Fruit fly (Drosophila melanogaster) whole organism, embryonic: Measurements from ENCODE around the gene Dredd.

Source experiments
- Ada2b ChIP-seq: fragments of 200-800 bp; sonication (Bioruptor generic); IDR thresholded peaks from 2 replicates; pipeline ENCODE4 v1.3.6; 2022; ENCODE audit warnings: missing biosample characterization, missing genetic modification characterization
- Adf1 ChIP-seq: fragments of 200-800 bp; sonication (Bioruptor generic); IDR thresholded peaks from 2 replicates; pipeline ENCODE4 v1.3.6; 2022; ENCODE audit warnings: missing biosample characterization, missing genetic modification characterization
- Aef1 ChIP-seq: fragments of 200-800 bp; sonication (Bioruptor generic); IDR thresholded peaks from 3 replicates; pipeline ENCODE4 v1.3.6; 2022; ENCODE audit warnings: missing biosample characterization, missing genetic modification characterization
- CG10431 ChIP-seq: fragments of 200-800 bp; sonication (Bioruptor generic); optimal IDR thresholded peaks from 3 replicates; lab custom pipeline; 2018; ENCODE audit warnings: missing biosample characterization, mild to moderate bottlenecking, missing genetic modification characterization
- CG11093 ChIP-seq: fragments of 200-800 bp; sonication (Bioruptor generic); IDR thresholded peaks from 3 replicates; pipeline ENCODE4 v1.3.6; 2022; ENCODE audit warnings: missing biosample characterization, missing genetic modification characterization
- CG1233 ChIP-seq: fragments of 200-800 bp; sonication (Bioruptor generic); optimal IDR thresholded peaks from 4 replicates; lab custom pipeline; 2018; ENCODE audit warnings: missing biosample characterization, mild to moderate bottlenecking, missing genetic modification characterization
- CG17912 ChIP-seq: fragments of 200-800 bp; sonication (Bioruptor generic); optimal IDR thresholded peaks from 2 replicates; lab custom pipeline; 2018; ENCODE audit warnings: missing biosample characterization, mild to moderate bottlenecking, missing genetic modification characterization
- CG18011 ChIP-seq: fragments of 200-800 bp; sonication (Bioruptor generic); optimal IDR thresholded peaks from 2 replicates; lab custom pipeline; 2017; ENCODE audit warnings: missing biosample characterization, missing genetic modification characterization, mild to moderate bottlenecking, moderate library complexity, missing genotype
- CG18764 ChIP-seq: fragments of 200-800 bp; sonication (Bioruptor generic); optimal IDR thresholded peaks from 3 replicates; lab custom pipeline; 2016; ENCODE audit warnings: missing biosample characterization, missing genetic modification characterization
- CG2116 ChIP-seq: fragments of 200-800 bp; sonication (Bioruptor generic); optimal IDR thresholded peaks from 3 replicates; lab custom pipeline; 2018; ENCODE audit warnings: missing biosample characterization, mild to moderate bottlenecking, missing genetic modification characterization
- CG2199 ChIP-seq: fragments of 200-800 bp; sonication (Bioruptor generic); IDR thresholded peaks from 3 replicates; pipeline ENCODE4 v1.3.6; 2022; ENCODE audit warnings: missing biosample characterization, missing genetic modification characterization
- CG6654 ChIP-seq: fragments of 200-800 bp; sonication (Bioruptor generic); optimal IDR thresholded peaks from 2 replicates; lab custom pipeline; 2017; ENCODE audit warnings: missing biosample characterization, mild to moderate bottlenecking, missing genetic modification characterization
- CG7786 ChIP-seq: fragments of 200-800 bp; sonication (Bioruptor generic); optimal IDR thresholded peaks from 2 replicates; lab custom pipeline; 2016; ENCODE audit warnings: missing biosample characterization, missing genetic modification characterization
- CG7963 ChIP-seq: fragments of 200-800 bp; sonication (Bioruptor generic); IDR thresholded peaks from 3 replicates; pipeline ENCODE4 v1.3.6; 2022; ENCODE audit warnings: missing biosample characterization, missing genetic modification characterization; ENCODE audit not compliant: partially characterized antibody
- CG8478 ChIP-seq: fragments of >200 bp; optimal IDR thresholded peaks from 2 replicates; lab custom pipeline; 2018
- CG9437 ChIP-seq: fragments of 200-800 bp; sonication (Bioruptor generic); optimal IDR thresholded peaks from 2 replicates; lab custom pipeline; 2018; ENCODE audit warnings: missing biosample characterization, mild to moderate bottlenecking, missing genetic modification characterization
- Dbx ChIP-seq: fragments of 200-800 bp; sonication (Bioruptor generic); IDR thresholded peaks from 3 replicates; pipeline ENCODE4 v1.3.6; 2022; ENCODE audit warnings: missing biosample characterization, missing genetic modification characterization
- Dref ChIP-seq: fragments of 200-800 bp; sonication (Bioruptor generic); IDR thresholded peaks from 2 replicates; pipeline ENCODE4 v1.3.6; 2022; ENCODE audit warnings: missing biosample characterization, missing genetic modification characterization
- Ets65A ChIP-seq: fragments of 200-800 bp; sonication (Bioruptor generic); peaks from one replicate; lab custom pipeline; 2016; ENCODE audit warnings: missing biosample characterization, missing genetic modification characterization
- Fer1 ChIP-seq: fragments of 200-800 bp; sonication (Bioruptor generic); optimal IDR thresholded peaks from 2 replicates; lab custom pipeline; 2017; ENCODE audit warnings: missing biosample characterization, mild to moderate bottlenecking, missing genetic modification characterization
- HmgZ ChIP-seq: fragments of 200-800 bp; sonication (Bioruptor generic); optimal IDR thresholded peaks from 2 replicates; lab custom pipeline; 2018; ENCODE audit warnings: missing biosample characterization, mild to moderate bottlenecking, missing genetic modification characterization
- Hr78 ChIP-seq, 2 experiments: fragments of 200-800 bp in 1 of 2; fragments of >200 bp in 1 of 2; sonication (Bioruptor generic) in 1 of 2; optimal IDR thresholded peaks; 2 replicates each; lab custom pipeline; 2017 to 2019; ENCODE audit warnings: missing biosample characterization in 2 of 2, missing genetic modification characterization in 2 of 2, mild to moderate bottlenecking in 1 of 2, moderate library complexity in 1 of 2
- MTF-1 ChIP-seq: fragments of 200-800 bp; sonication (Bioruptor generic); optimal IDR thresholded peaks from 2 replicates; lab custom pipeline; 2018; ENCODE audit warnings: missing biosample characterization, mild to moderate bottlenecking, missing genetic modification characterization, borderline replicate concordance
- Mad ChIP-seq: fragments of 200-800 bp; sonication (Bioruptor generic); optimal IDR thresholded peaks from 2 replicates; lab custom pipeline; 2016; ENCODE audit warnings: missing biosample characterization, missing genetic modification characterization
- Mrtf ChIP-seq: fragments of 200-800 bp; sonication (Bioruptor generic); IDR thresholded peaks from 3 replicates; pipeline ENCODE4 v1.3.6; 2022; ENCODE audit warnings: missing biosample characterization, missing genetic modification characterization
- Neu2 ChIP-seq: fragments of 200-800 bp; sonication (Bioruptor generic); optimal IDR thresholded peaks from 3 replicates; lab custom pipeline; 2016; ENCODE audit warnings: missing biosample characterization, missing genetic modification characterization, borderline replicate concordance
- Ravus ChIP-seq: fragments of 200-800 bp; sonication (Bioruptor generic); IDR thresholded peaks from 2 replicates; pipeline ENCODE4 v1.3.6; 2022; ENCODE audit warnings: missing biosample characterization, missing genetic modification characterization
- Sry-β ChIP-seq: fragments of 200-800 bp; sonication (Bioruptor generic); optimal IDR thresholded peaks from 2 replicates; lab custom pipeline; 2018; ENCODE audit warnings: missing biosample characterization, mild to moderate bottlenecking, missing genetic modification characterization, moderate library complexity
- abd-A ChIP-seq: fragments of 200-800 bp; sonication (Bioruptor generic); optimal IDR thresholded peaks from 3 replicates; lab custom pipeline; 2019; ENCODE audit warnings: missing biosample characterization, mild to moderate bottlenecking, missing genetic modification characterization, moderate library complexity
- bbx ChIP-seq: fragments of 200-800 bp; sonication (Bioruptor generic); IDR thresholded peaks from 2 replicates; pipeline ENCODE4 v1.3.6; 2022; ENCODE audit warnings: missing biosample characterization, missing genetic modification characterization; ENCODE audit not compliant: partially characterized antibody
- chn ChIP-seq: fragments of 200-800 bp; sonication (Bioruptor generic); optimal IDR thresholded peaks from 2 replicates; lab custom pipeline; 2016; ENCODE audit warnings: missing biosample characterization, missing genetic modification characterization
- cwo ChIP-seq: fragments of 200-800 bp; sonication (Bioruptor generic); optimal IDR thresholded peaks from 3 replicates; lab custom pipeline; 2017; ENCODE audit warnings: missing biosample characterization, missing genetic modification characterization, mild to moderate bottlenecking, moderate library complexity, missing genetic modification reagents
- dm ChIP-seq: fragments of 200-800 bp; sonication (Bioruptor generic); optimal IDR thresholded peaks from 3 replicates; lab custom pipeline; 2016; ENCODE audit warnings: missing biosample characterization, missing genetic modification characterization
- fd64A ChIP-seq: fragments of 200-800 bp; sonication (Bioruptor generic); optimal IDR thresholded peaks from 3 replicates; lab custom pipeline; 2018; ENCODE audit warnings: missing biosample characterization, mild to moderate bottlenecking, missing genetic modification characterization
- gce ChIP-seq: fragments of 200-800 bp; sonication (Bioruptor generic); IDR thresholded peaks from 3 replicates; pipeline ENCODE4 v1.3.6; 2022; ENCODE audit warnings: missing biosample characterization, missing genetic modification characterization
- ham ChIP-seq: fragments of 200-800 bp; sonication (Bioruptor generic); IDR thresholded peaks from 2 replicates; pipeline ENCODE4 v1.3.6; 2022; ENCODE audit warnings: missing biosample characterization, missing genetic modification characterization
- hb ChIP-seq: fragments of 200-800 bp; sonication (Bioruptor generic); IDR thresholded peaks from 3 replicates; pipeline ENCODE4 v1.3.6; 2022; ENCODE audit warnings: missing biosample characterization, missing genetic modification characterization; ENCODE audit not compliant: partially characterized antibody
- lola ChIP-seq, 3 experiments: fragments of >200 bp in 2 of 3; fragments of 200-800 bp in 1 of 3; sonication (Bioruptor generic) in 1 of 3; optimal IDR thresholded peaks; 2 replicates each; lab custom pipeline; 2017 to 2019; ENCODE audit warnings: missing biosample characterization in 3 of 3, missing genetic modification characterization in 3 of 3, mild to moderate bottlenecking in 1 of 3, moderate library complexity in 1 of 3
- maf-S ChIP-seq: fragments of 200-800 bp; sonication (Bioruptor generic); optimal IDR thresholded peaks from 2 replicates; lab custom pipeline; 2016; ENCODE audit warnings: missing biosample characterization, missing genetic modification characterization
- p53 ChIP-seq: fragments of 200-800 bp; sonication (Bioruptor generic); optimal IDR thresholded peaks from 2 replicates; lab custom pipeline; 2016; ENCODE audit warnings: missing biosample characterization, missing genetic modification characterization
- pb ChIP-seq: fragments of 200-800 bp; sonication (Bioruptor generic); optimal IDR thresholded peaks from 3 replicates; lab custom pipeline; 2016; ENCODE audit warnings: missing biosample characterization, missing genetic modification characterization
- pnt ChIP-seq: fragments of 200-800 bp; sonication (Bioruptor generic); optimal IDR thresholded peaks from 3 replicates; lab custom pipeline; 2016; ENCODE audit warnings: missing biosample characterization, missing genetic modification characterization
- sim ChIP-seq: fragments of 200-800 bp; sonication (Bioruptor generic); IDR thresholded peaks from 2 replicates; pipeline ENCODE4 v1.3.6; 2022; ENCODE audit warnings: missing biosample characterization, missing genetic modification characterization
- sisA ChIP-seq: fragments of 200-800 bp; sonication (Bioruptor generic); IDR thresholded peaks from 2 replicates; pipeline ENCODE4 v1.3.6; 2022; ENCODE audit warnings: missing biosample characterization, missing genetic modification characterization
- sug ChIP-seq: fragments of 200-800 bp; optimal IDR thresholded peaks from 2 replicates; lab custom pipeline; 2019; ENCODE audit warnings: missing biosample characterization, mild to moderate bottlenecking, missing genetic modification characterization, moderate library complexity
- tin ChIP-seq: fragments of 200-800 bp; sonication (Bioruptor generic); optimal IDR thresholded peaks from 3 replicates; lab custom pipeline; 2016; ENCODE audit warnings: missing biosample characterization, missing genetic modification characterization
- tio ChIP-seq: fragments of 200-800 bp; sonication (Bioruptor generic); optimal IDR thresholded peaks from 2 replicates; lab custom pipeline; 2017; ENCODE audit warnings: missing biosample characterization, missing genetic modification characterization, inconsistent platforms
- ttk ChIP-seq: fragments of 200-800 bp; sonication (Bioruptor generic); IDR thresholded peaks from 2 replicates; pipeline ENCODE4 v2.1.2; 2022; ENCODE audit warnings: missing biosample characterization, missing genetic modification characterization
- twi ChIP-seq: fragments of 200-800 bp; optimal IDR thresholded peaks from 2 replicates; lab custom pipeline; 2019; ENCODE audit warnings: missing biosample characterization, mild to moderate bottlenecking, missing genetic modification characterization, moderate library complexity
- unc-4 ChIP-seq: fragments of 200-800 bp; sonication (Bioruptor generic); IDR thresholded peaks from 2 replicates; pipeline ENCODE4 v1.3.6; 2022; ENCODE audit warnings: missing biosample characterization, missing genetic modification characterization; ENCODE audit not compliant: partially characterized antibody
- vfl ChIP-seq: fragments of 200-800 bp; sonication (Bioruptor generic); optimal IDR thresholded peaks from 2 replicates; lab custom pipeline; 2016; ENCODE audit warnings: missing biosample characterization, missing genetic modification characterization

Dredd gene

dm6 chrX:646395-647009 is 11.2 kb upstream of the Dredd start (continued):
- TF ChIP-seq cwo (GFP tag; lab: Kevin White, UChicago) (no peak), CG1233 (no peak), tin (no peak), dm (GFP tag; lab: Kevin White, UChicago) (no peak), maf-S (GFP tag; lab: Kevin White, UChicago) (no peak), vfl (GFP tag; lab: Kevin White, UChicago) (no peak), CG7963 (GFP tag; lab: Robert Waterston, UW) (0 out of 3 replicates have a peak, but pooled peaks have one; percentile 34), CG11093 (GFP tag; lab: Robert Waterston, UW) (no peak), Ravus (GFP tag; lab: Robert Waterston, UW) (no peak), Adf1 (GFP tag; lab: Robert Waterston, UW) (no peak), Fer1 (GFP tag; lab: Kevin White, UChicago) (no peak), CG9437 (peak; percentile 14), Mad (GFP tag; lab: Kevin White, UChicago) (no peak), Dref (GFP tag; lab: Robert Waterston, UW) (peak; percentile 57), Ets65A (GFP tag; lab: Kevin White, UChicago) (no peak), CG2116 (GFP tag; lab: Kevin White, UChicago) (peak; percentile 37), Neu2 (no peak), sim (GFP tag; lab: Robert Waterston, UW) (no peak), CG7786 (GFP tag; lab: Kevin White, UChicago) (no peak), twi (no peak), tio (GFP tag; lab: Kevin White, UChicago) (no peak), pb (GFP tag; lab: Kevin White, UChicago) (no peak), pnt (no peak), sisA (no peak), unc-4 (GFP tag; lab: Robert Waterston, UW) (0 out of 2 replicates have a peak, but pooled peaks have one; percentile 7), ttk (GFP tag; lab: Robert Waterston, UW) (no peak), Ada2b (GFP tag; lab: Robert Waterston, UW) (no peak), Dbx (GFP tag; lab: Robert Waterston, UW) (no peak), p53 (GFP tag; lab: Kevin White, UChicago) (no peak), hb (no peak), Aef1 (GFP tag; lab: Robert Waterston, UW) (no peak), Hr78 (GFP tag; optimal IDR thresholded peaks at IDR 0.05; lab: Kevin White, UChicago) (no peak), lola (GFP tag; optimal IDR thresholded peaks at IDR 0.05; lab: Kevin White, UChicago) (peak in 1 of 3 experiments; percentile 25), Sry-β (no peak), chn (GFP tag; lab: Kevin White, UChicago) (no peak), gce (no peak), sug (tag; lab: Kevin White, UChicago) (no peak), CG18011 (GFP tag; lab: Kevin White, UChicago) (no peak), CG18764 (GFP tag; lab: Kevin White, UChicago) (no peak), CG2199 (GFP tag; lab: Robert Waterston, UW) (no peak), HmgZ (tag; lab: Kevin White, UChicago) (no peak), abd-A (tag; lab: Kevin White, UChicago) (no peak), bbx (peak; percentile 17; the same call in 1 of the 2 replicates), CG10431 (GFP tag; lab: Kevin White, UChicago) (no peak), ham (GFP tag; lab: Robert Waterston, UW) (no peak), MTF-1 (no peak), CG8478 (no peak), CG6654 (GFP tag; lab: Kevin White, UChicago) (no peak), fd64A (GFP tag; lab: Kevin White, UChicago) (no peak), Mrtf (GFP tag; lab: Robert Waterston, UW) (no peak), CG17912 (GFP tag; lab: Kevin White, UChicago) (no peak)
